Fruit fly (Drosophila melanogaster) whole organism, embryonic: ENCODE data around the gene CG10365.

Source experiments
- Atf3 ChIP-seq: fragments of 200-800 bp; sonication (Bioruptor generic); optimal IDR thresholded peaks from 3 replicates; lab custom pipeline; 2016; ENCODE audit warnings: missing biosample characterization, missing genetic modification characterization
- Bteb2 ChIP-seq: fragments of 200-800 bp; sonication (Bioruptor generic); optimal IDR thresholded peaks from 2 replicates; lab custom pipeline; 2016; ENCODE audit warnings: missing biosample characterization, missing genetic modification characterization
- CG18476 ChIP-seq: fragments of 200-800 bp; sonication (Bioruptor generic); optimal IDR thresholded peaks from 2 replicates; lab custom pipeline; 2016; ENCODE audit warnings: missing biosample characterization, mild to moderate bottlenecking, missing genetic modification characterization
- CG6791 ChIP-seq: fragments of 200-800 bp; sonication (Bioruptor generic); IDR thresholded peaks from 3 replicates; pipeline ENCODE4 v1.3.6; 2022; ENCODE audit warnings: missing biosample characterization, missing genetic modification characterization; ENCODE audit not compliant: partially characterized antibody
- HLH3B ChIP-seq: fragments of 200-800 bp; sonication (Bioruptor generic); IDR thresholded peaks from 2 replicates; pipeline ENCODE4 v1.3.6; 2022; ENCODE audit warnings: missing biosample characterization, missing genetic modification characterization
- Poxn ChIP-seq: fragments of 200-800 bp; sonication (Bioruptor generic); IDR thresholded peaks from 2 replicates; pipeline ENCODE4 v1.3.6; 2022; ENCODE audit warnings: missing biosample characterization, missing genetic modification characterization
- Taf1 ChIP-seq: fragments of 200-800 bp; sonication (Bioruptor generic); IDR thresholded peaks from 2 replicates; pipeline ENCODE4 v1.3.6; 2022; ENCODE audit warnings: missing biosample characterization, missing genetic modification characterization
- kah ChIP-seq: fragments of 200-800 bp; sonication (Bioruptor generic); optimal IDR thresholded peaks from 2 replicates; lab custom pipeline; 2018; ENCODE audit warnings: missing biosample characterization, mild to moderate bottlenecking, missing genetic modification characterization
- oc ChIP-seq: fragments of 200-800 bp; sonication (Bioruptor generic); optimal IDR thresholded peaks from 2 replicates; lab custom pipeline; 2018; ENCODE audit warnings: missing biosample characterization, mild to moderate bottlenecking, missing genetic modification characterization, moderate library complexity
- p53 ChIP-seq: fragments of 200-800 bp; sonication (Bioruptor generic); optimal IDR thresholded peaks from 2 replicates; lab custom pipeline; 2016; ENCODE audit warnings: missing biosample characterization, missing genetic modification characterization
- tll ChIP-seq, 2 experiments: fragments of 200-800 bp in 1 of 2; fragments of >200 bp in 1 of 2; sonication (Bioruptor generic) in 1 of 2; optimal IDR thresholded peaks; 2 replicates each; lab custom pipeline; 2017 to 2019; ENCODE audit warnings: missing biosample characterization in 2 of 2, missing genetic modification characterization in 2 of 2, mild to moderate bottlenecking in 1 of 2, moderate library complexity in 1 of 2

- TF ChIP-seq CG18476 (GFP tag; lab: Kevin White, UChicago) (no peak), oc (tag; lab: Kevin White, UChicago) (no peak), tll (GFP tag; optimal IDR thresholded peaks at IDR 0.05; lab: Kevin White, UChicago) (no peak), HLH3B (no peak), p53 (GFP tag; lab: Kevin White, UChicago) (no peak), Bteb2 (no peak), Taf1 (no peak), kah (GFP tag; lab: Kevin White, UChicago) (no peak), Atf3 (GFP tag; lab: Kevin White, UChicago) (no peak), CG6791 (GFP tag; lab: Robert Waterston, UW) (no peak), Poxn (GFP tag; lab: Robert Waterston, UW) (no peak)
Observed at dm6 chr3R:23704383-23705033, 18.6 kb upstream of the CG10365 start, which contains the start of gene Gba1b.
